Worm (Caenorhabditis elegans) whole organism, L1 larva: ENCODE data around the gene syp-2.

Source experiments
- ama-1 ChIP-seq: fragments of 150-350 bp; optimal IDR thresholded peaks from 2 replicates; lab custom pipeline; 2014
- ceh-82 ChIP-seq, 3 experiments: fragments of 150-350 bp in 1 of 3; sonication (generic microtip) in 2 of 3; optimal IDR thresholded peaks; 2 replicates each; lab custom pipeline; 2014 to 2017; ENCODE audit warnings: missing biosample characterization in 3 of 3, missing genetic modification characterization in 3 of 3
- lin-35 ChIP-seq, 2 experiments: fragments of 150-350 bp; optimal IDR thresholded peaks; 2 replicates each; lab custom pipeline; 2014; ENCODE audit warnings: missing biosample characterization in 2 of 2, missing genetic modification characterization in 2 of 2, missing genetic modification reagents in 2 of 2
- lin-39 ChIP-seq: fragments of 150-350 bp; optimal IDR thresholded peaks from 2 replicates; lab custom pipeline; 2014; ENCODE audit warnings: missing biosample characterization, missing genetic modification reagents, missing genetic modification characterization
- nhr-237 ChIP-seq: fragments of 150-350 bp; optimal IDR thresholded peaks from 2 replicates; lab custom pipeline; 2014; ENCODE audit warnings: missing biosample characterization, missing genetic modification characterization
- pqm-1 ChIP-seq: sonication (generic microtip); optimal IDR thresholded peaks from 3 replicates; lab custom pipeline; 2017; ENCODE audit warnings: missing biosample characterization, missing genetic modification characterization
- unc-98 ChIP-seq: fragments of 200-800 bp; sonication (Bioruptor generic); IDR thresholded peaks from 2 replicates; pipeline ENCODE4 v1.3.6; 2022; ENCODE audit warnings: missing genetic modification characterization, missing compliant biosample characterization

DNA sequence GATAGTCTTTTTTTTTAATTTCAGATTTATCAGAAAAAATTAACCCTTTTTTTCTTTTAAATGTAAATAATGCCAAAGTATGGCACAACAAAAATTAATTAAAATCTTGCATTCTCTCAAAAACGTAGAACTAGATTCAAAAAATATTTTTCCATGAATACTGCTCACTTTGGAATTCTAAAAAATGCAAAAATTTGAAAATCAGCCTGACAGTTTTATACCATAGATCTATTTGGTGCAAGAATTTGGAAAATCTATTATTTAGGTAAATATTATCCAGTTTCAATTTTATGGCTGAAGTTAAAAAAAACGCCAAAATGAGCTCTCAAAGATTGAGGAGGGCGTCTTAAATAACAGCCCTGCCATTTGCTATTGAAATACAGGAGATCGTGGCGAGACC lies 43.4 kb downstream of the syp-2 start:
- no peak for TF ChIP-seq ceh-82 (tag; optimal IDR thresholded peaks at IDR 0.05; lab: Kevin White, UChicago)
- no peak for TF ChIP-seq unc-98 (GFP tag; lab: Robert Waterston, UW)
- TF ChIP-seq pqm-1 (tag; lab: Kevin White, UChicago): no peak
- no peak for TF ChIP-seq lin-39
- no peak for TF ChIP-seq ama-1 (lab: Kevin White, UChicago)
- TF ChIP-seq lin-35 (GFP tag; optimal IDR thresholded peaks at IDR 0.05; lab: Kevin White, UChicago): no peak
- TF ChIP-seq nhr-237: no peak
